Fruit fly (Drosophila melanogaster) whole organism, prepupa: ENCODE results near the gene CG34026.

ENCODE experiments used
- CG10631 ChIP-seq: fragments of 200-800 bp; sonication (Bioruptor generic); optimal IDR thresholded peaks from 2 replicates; lab custom pipeline; 2016; ENCODE audit warnings: missing biosample characterization, missing genetic modification characterization
- CG10669 ChIP-seq: fragments of 200-800 bp; sonication (Bioruptor generic); optimal IDR thresholded peaks from 3 replicates; lab custom pipeline; 2018; ENCODE audit warnings: missing biosample characterization, mild to moderate bottlenecking, missing genetic modification characterization, moderate library complexity
- CG11902 ChIP-seq: fragments of 200-800 bp; sonication (Bioruptor generic); optimal IDR thresholded peaks from 3 replicates; lab custom pipeline; 2016; ENCODE audit warnings: missing biosample characterization, missing genetic modification characterization
- CG15336 ChIP-seq: fragments of 200-800 bp; sonication (Bioruptor generic); IDR thresholded peaks from 2 replicates; pipeline ENCODE4 v1.3.6; 2022; ENCODE audit warnings: missing biosample characterization, missing genetic modification characterization
- CG1621 ChIP-seq: fragments of 200-800 bp; sonication (Bioruptor generic); optimal IDR thresholded peaks from 3 replicates; lab custom pipeline; 2018; ENCODE audit warnings: missing biosample characterization, mild to moderate bottlenecking, missing genetic modification characterization
- CG16779 ChIP-seq: fragments of 200-800 bp; sonication (Bioruptor generic); optimal IDR thresholded peaks from 3 replicates; lab custom pipeline; 2017; ENCODE audit warnings: missing biosample characterization, mild to moderate bottlenecking, missing genetic modification characterization
- CG3032 ChIP-seq: fragments of 200-800 bp; optimal IDR thresholded peaks from 2 replicates; lab custom pipeline; 2019; ENCODE audit warnings: missing biosample characterization, mild to moderate bottlenecking, missing genetic modification characterization, moderate library complexity
- CG31627 ChIP-seq: fragments of 200-800 bp; sonication (Bioruptor generic); optimal IDR thresholded peaks from 3 replicates; lab custom pipeline; 2016; ENCODE audit warnings: missing biosample characterization, missing genetic modification characterization
- CG32006 ChIP-seq: fragments of 200-800 bp; sonication (Bioruptor generic); optimal IDR thresholded peaks from 3 replicates; lab custom pipeline; 2017; ENCODE audit warnings: missing biosample characterization, mild to moderate bottlenecking, missing genetic modification characterization
- CG3919 ChIP-seq: fragments of 200-800 bp; sonication (Bioruptor generic); optimal IDR thresholded peaks from 3 replicates; lab custom pipeline; 2016; ENCODE audit warnings: missing biosample characterization, missing genetic modification characterization
- CG4318 ChIP-seq: fragments of 200-800 bp; sonication (Bioruptor generic); optimal IDR thresholded peaks from 3 replicates; lab custom pipeline; 2017; ENCODE audit warnings: missing biosample characterization, mild to moderate bottlenecking, missing genetic modification characterization
- CG6163 ChIP-seq: fragments of 200-800 bp; sonication (Bioruptor generic); IDR thresholded peaks from 3 replicates; pipeline ENCODE4 v1.3.6; 2022; ENCODE audit warnings: missing biosample characterization, missing genetic modification characterization
- CG6276 ChIP-seq: fragments of 200-800 bp; sonication (Bioruptor generic); optimal IDR thresholded peaks from 2 replicates; lab custom pipeline; 2017; ENCODE audit warnings: missing biosample characterization, mild to moderate bottlenecking, missing genetic modification characterization
- CG6808 ChIP-seq: fragments of 200-800 bp; sonication (Bioruptor generic); optimal IDR thresholded peaks from 3 replicates; lab custom pipeline; 2017; ENCODE audit warnings: missing biosample characterization, missing genetic modification characterization, mild to moderate bottlenecking, moderate library complexity, missing genetic modification reagents
- CG7368 ChIP-seq: fragments of 200-800 bp; sonication (Bioruptor generic); optimal IDR thresholded peaks from 3 replicates; lab custom pipeline; 2016; ENCODE audit warnings: missing biosample characterization, missing genetic modification characterization
- CG8119 ChIP-seq: fragments of 200-800 bp; sonication (Bioruptor generic); IDR thresholded peaks from 3 replicates; pipeline ENCODE4 v1.3.6; 2022; ENCODE audit warnings: missing biosample characterization, missing genetic modification characterization
- CG8319 ChIP-seq: fragments of 200-800 bp; sonication (Bioruptor generic); optimal IDR thresholded peaks from 3 replicates; lab custom pipeline; 2016; ENCODE audit warnings: missing biosample characterization, missing genetic modification characterization
- CG8632 ChIP-seq: fragments of 200-800 bp; sonication (Bioruptor generic); optimal IDR thresholded peaks from 3 replicates; lab custom pipeline; 2016; ENCODE audit warnings: missing biosample characterization, missing genetic modification characterization
- Eip75B ChIP-seq: fragments of 200-800 bp; sonication (Bioruptor generic); optimal IDR thresholded peaks from 3 replicates; lab custom pipeline; 2016; ENCODE audit warnings: missing biosample characterization, missing genetic modification characterization
- Eip78C ChIP-seq: fragments of 200-800 bp; sonication (Bioruptor generic); peaks from one replicate; lab custom pipeline; 2016; ENCODE audit warnings: missing biosample characterization, missing genetic modification characterization
- Eip93F ChIP-seq: fragments of 200-800 bp; sonication (Bioruptor generic); optimal IDR thresholded peaks from 2 replicates; lab custom pipeline; 2016; ENCODE audit warnings: missing biosample characterization, mild to moderate bottlenecking, missing genetic modification characterization
- Ets21C ChIP-seq: fragments of 200-800 bp; sonication (Bioruptor generic); optimal IDR thresholded peaks from 3 replicates; lab custom pipeline; 2016; ENCODE audit warnings: missing biosample characterization, missing genetic modification characterization
- Ets96B ChIP-seq: fragments of 200-800 bp; optimal IDR thresholded peaks from 2 replicates; lab custom pipeline; 2019; ENCODE audit warnings: missing biosample characterization, mild to moderate bottlenecking, missing genetic modification characterization, moderate library complexity
- Hr38 ChIP-seq: sonication (Bioruptor generic); optimal IDR thresholded peaks from 2 replicates; lab custom pipeline; 2016; ENCODE audit warnings: missing biosample characterization, missing genetic modification characterization
- Lpt ChIP-seq: fragments of 200-800 bp; sonication (Bioruptor generic); optimal IDR thresholded peaks from 3 replicates; lab custom pipeline; 2016; ENCODE audit warnings: missing biosample characterization, missing genetic modification characterization
- Met ChIP-seq: fragments of 200-800 bp; sonication (Bioruptor generic); optimal IDR thresholded peaks from 3 replicates; lab custom pipeline; 2016; ENCODE audit warnings: missing biosample characterization, missing genetic modification characterization
- OdsH ChIP-seq: fragments of 200-800 bp; sonication (Bioruptor generic); optimal IDR thresholded peaks from 3 replicates; lab custom pipeline; 2016; ENCODE audit warnings: missing biosample characterization, missing genetic modification characterization
- Smox ChIP-seq: fragments of 200-800 bp; sonication (Bioruptor generic); optimal IDR thresholded peaks from 3 replicates; lab custom pipeline; 2016; ENCODE audit warnings: missing biosample characterization, missing genetic modification characterization
- Sox102F ChIP-seq: fragments of 200-800 bp; sonication (Bioruptor generic); optimal IDR thresholded peaks from 2 replicates; lab custom pipeline; 2016; ENCODE audit warnings: missing biosample characterization, mild to moderate bottlenecking, missing genetic modification characterization
- Sox14 ChIP-seq: fragments of 200-800 bp; sonication (Bioruptor generic); optimal IDR thresholded peaks from 3 replicates; lab custom pipeline; 2016; ENCODE audit warnings: missing biosample characterization, missing genetic modification characterization
- Sox15 ChIP-seq: fragments of 200-800 bp; sonication (Bioruptor generic); optimal IDR thresholded peaks from 3 replicates; lab custom pipeline; 2016; ENCODE audit warnings: missing biosample characterization, missing genetic modification characterization
- acj6 ChIP-seq: fragments of 200-800 bp; sonication (Bioruptor generic); optimal IDR thresholded peaks from 3 replicates; lab custom pipeline; 2016; ENCODE audit warnings: missing biosample characterization, missing genetic modification characterization
- cyc ChIP-seq: fragments of 200-800 bp; sonication (Bioruptor generic); optimal IDR thresholded peaks from 3 replicates; lab custom pipeline; 2016; ENCODE audit warnings: missing biosample characterization, missing genetic modification characterization
- dac ChIP-seq: fragments of 200-800 bp; sonication (Bioruptor generic); optimal IDR thresholded peaks from 2 replicates; lab custom pipeline; 2017; ENCODE audit warnings: missing biosample characterization, mild to moderate bottlenecking, missing genetic modification characterization
- dsx ChIP-seq: fragments of 200-800 bp; optimal IDR thresholded peaks from 3 replicates; lab custom pipeline; 2019; ENCODE audit warnings: missing biosample characterization, mild to moderate bottlenecking, missing genetic modification characterization, moderate library complexity; ENCODE audit not compliant: poor library complexity, severe bottlenecking
- eg ChIP-seq: fragments of 200-800 bp; sonication (Bioruptor generic); IDR thresholded peaks from 3 replicates; pipeline ENCODE4 v1.3.6; 2022; ENCODE audit warnings: missing biosample characterization, missing genetic modification characterization
- esn ChIP-seq: fragments of 200-800 bp; sonication (Bioruptor generic); optimal IDR thresholded peaks from 2 replicates; lab custom pipeline; 2016; ENCODE audit warnings: missing biosample characterization, mild to moderate bottlenecking, missing genetic modification characterization, moderate library complexity
- fd59A ChIP-seq: fragments of 200-800 bp; sonication (Bioruptor generic); optimal IDR thresholded peaks from 2 replicates; lab custom pipeline; 2017; ENCODE audit warnings: missing biosample characterization, mild to moderate bottlenecking, missing genetic modification characterization, missing genetic modification reagents
- fd85E ChIP-seq: fragments of 200-800 bp; sonication (Bioruptor generic); optimal IDR thresholded peaks from 3 replicates; lab custom pipeline; 2016; ENCODE audit warnings: missing biosample characterization, missing genetic modification characterization
- lz ChIP-seq: fragments of 200-800 bp; sonication (Bioruptor generic); optimal IDR thresholded peaks from 3 replicates; lab custom pipeline; 2016; ENCODE audit warnings: missing biosample characterization, missing genetic modification characterization
- net ChIP-seq: fragments of 200-800 bp; sonication (Bioruptor generic); optimal IDR thresholded peaks from 3 replicates; lab custom pipeline; 2016; ENCODE audit warnings: missing biosample characterization, missing genetic modification characterization
- pdm3 ChIP-seq: fragments of 200-800 bp; sonication (Bioruptor generic); optimal IDR thresholded peaks from 3 replicates; lab custom pipeline; 2016; ENCODE audit warnings: missing biosample characterization, missing genetic modification characterization
- salr ChIP-seq, 2 experiments: fragments of 200-800 bp; sonication (Bioruptor generic); optimal IDR thresholded peaks; 3 replicates each; lab custom pipeline; 2016 to 2018; ENCODE audit warnings: missing biosample characterization in 2 of 2, missing genetic modification characterization in 2 of 2, mild to moderate bottlenecking in 1 of 2
- spab ChIP-seq: fragments of 200-800 bp; sonication (Bioruptor generic); optimal IDR thresholded peaks from 2 replicates; lab custom pipeline; 2017; ENCODE audit warnings: missing biosample characterization, mild to moderate bottlenecking, missing genetic modification characterization, missing genetic modification reagents
- ss ChIP-seq, 2 experiments: fragments of 200-800 bp; sonication (Bioruptor generic); optimal IDR thresholded peaks; 2 replicates in 1 of 2; 3 replicates in 1 of 2; lab custom pipeline; 2017 to 2018; ENCODE audit warnings: mild to moderate bottlenecking in 2 of 2, missing biosample characterization in 2 of 2, missing genetic modification characterization in 2 of 2, moderate library complexity in 1 of 2
- topi ChIP-seq: fragments of 200-800 bp; sonication (Bioruptor generic); optimal IDR thresholded peaks from 3 replicates; lab custom pipeline; 2016; ENCODE audit warnings: missing biosample characterization, missing genetic modification characterization
- vri ChIP-seq: fragments of 200-800 bp; sonication (Bioruptor generic); optimal IDR thresholded peaks from 3 replicates; lab custom pipeline; 2016; ENCODE audit warnings: missing biosample characterization, mild to moderate bottlenecking, missing genetic modification characterization

CG34026 gene

dm6 chrX:9582659-9583317 is 49.2 kb downstream of the CG34026 start (continued):
- TF ChIP-seq lz (GFP tag; lab: Kevin White, UChicago) (peak; percentile 58), Ets96B (tag; lab: Kevin White, UChicago) (peak; percentile 68), CG6276 (peak; percentile 65), CG7368 (GFP tag; lab: Kevin White, UChicago) (peak; percentile 47), Smox (GFP tag; lab: Kevin White, UChicago) (peak; percentile 69), cyc (GFP tag; lab: Kevin White, UChicago) (peak; percentile 31), Sox14 (peak; percentile 62), CG10669 (GFP tag; lab: Kevin White, UChicago) (peak; percentile 66), Eip75B (GFP tag; lab: Kevin White, UChicago) (peak; percentile 52), net (peak; percentile 54), Sox15 (GFP tag; lab: Kevin White, UChicago) (peak; percentile 27), CG15336 (GFP tag; lab: Robert Waterston, UW) (peak; percentile 61), CG10631 (peak; percentile 71)

dm6 chrX:9583440-9584103 is 50.0 kb downstream of the CG34026 start:
- TF ChIP-seq CG8319 (GFP tag; lab: Kevin White, UChicago), result peak; percentile 75
- TF ChIP-seq dsx, result peak; percentile 92
- peak; percentile 50 for TF ChIP-seq Ets21C
- TF ChIP-seq Sox102F (GFP tag; lab: Kevin White, UChicago), result peak; percentile 59
- TF ChIP-seq acj6 (GFP tag; lab: Kevin White, UChicago), result peak; percentile 91
- peak; percentile 98 for TF ChIP-seq CG32006 (GFP tag; lab: Kevin White, UChicago)
- peak; percentile 61 for TF ChIP-seq CG11902 (GFP tag; lab: Kevin White, UChicago)
- TF ChIP-seq OdsH (GFP tag; lab: Kevin White, UChicago), result peak; percentile 92
- TF ChIP-seq salr (GFP tag; optimal IDR thresholded peaks at IDR 0.05; lab: Kevin White, UChicago), result peak; percentile 88 to 91
- peak; percentile 99 for TF ChIP-seq CG8119
- TF ChIP-seq Lpt, result peak; percentile 89
- peak; percentile 42 for TF ChIP-seq fd85E (GFP tag; lab: Kevin White, UChicago)
- peak; percentile 94 for TF ChIP-seq CG4318 (GFP tag; lab: Kevin White, UChicago)
- TF ChIP-seq CG1621 (tag; lab: Kevin White, UChicago), result peak; percentile 93
- peak; percentile 84 for TF ChIP-seq CG8632 (GFP tag; lab: Kevin White, UChicago)
- TF ChIP-seq Hr38 (GFP tag; lab: Kevin White, UChicago), result no peak
- peak; percentile 94 for TF ChIP-seq eg (GFP tag; lab: Robert Waterston, UW)
- TF ChIP-seq CG3032, result peak; percentile 94
- peak; percentile 88 for TF ChIP-seq pdm3 (GFP tag; lab: Kevin White, UChicago)
- TF ChIP-seq cyc (GFP tag; lab: Kevin White, UChicago), result peak; percentile 64
- TF ChIP-seq topi, result peak; percentile 79
- peak; percentile 54 for TF ChIP-seq vri (GFP tag; lab: Kevin White, UChicago)
- peak; percentile 94 for TF ChIP-seq fd59A (GFP tag; lab: Kevin White, UChicago)
- TF ChIP-seq CG3919 (GFP tag; lab: Kevin White, UChicago), result peak; percentile 91
- peak; percentile 70 for TF ChIP-seq Sox15 (GFP tag; lab: Kevin White, UChicago)
- TF ChIP-seq CG31627 (GFP tag; lab: Kevin White, UChicago), result peak; percentile 33
- TF ChIP-seq CG6163 (GFP tag; lab: Robert Waterston, UW), result peak; percentile 94
- peak; percentile 68 for TF ChIP-seq Met (GFP tag; lab: Kevin White, UChicago)
- peak; percentile 93 for TF ChIP-seq dac (GFP tag; lab: Kevin White, UChicago)
- TF ChIP-seq Eip75B (GFP tag; lab: Kevin White, UChicago), result peak; percentile 87
- peak; percentile 32 for TF ChIP-seq Eip93F (GFP tag; lab: Kevin White, UChicago)
- TF ChIP-seq CG16779 (tag; lab: Kevin White, UChicago), result peak; percentile 94
- peak; percentile 94 for TF ChIP-seq ss (GFP tag; optimal IDR thresholded peaks at IDR 0.05; lab: Kevin White, UChicago)
- TF ChIP-seq spab (GFP tag; lab: Kevin White, UChicago), result peak; percentile 93
- TF ChIP-seq Eip78C (GFP tag; lab: Kevin White, UChicago), result peak; percentile 95
- TF ChIP-seq esn (GFP tag; lab: Kevin White, UChicago), result peak; percentile 81
- peak; percentile 89 for TF ChIP-seq net
- TF ChIP-seq CG6808 (GFP tag; lab: Kevin White, UChicago), result peak; percentile 95
- peak; percentile 93 for TF ChIP-seq CG10669 (GFP tag; lab: Kevin White, UChicago)
